Worm (Caenorhabditis elegans): ENCODE results near the gene mec-5.

DNA sequence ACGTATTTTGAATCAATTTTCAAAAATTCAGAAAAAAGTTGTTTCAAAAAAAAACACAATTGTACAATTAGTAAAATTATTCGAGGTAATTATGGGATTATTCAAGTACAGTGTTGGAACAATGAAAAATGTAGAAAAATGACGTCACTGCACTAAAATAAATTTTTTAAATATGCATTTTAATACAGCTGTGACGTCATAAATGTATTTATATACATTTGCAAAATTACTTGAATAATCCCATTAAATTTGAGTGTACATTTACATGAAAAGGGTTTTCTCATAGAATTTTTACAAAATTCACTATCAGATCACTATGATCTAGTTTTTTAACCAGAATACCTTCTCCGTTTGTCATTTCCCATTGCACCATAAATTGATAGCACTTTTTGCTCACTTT is 44.8 kb downstream of the mec-5 start:
- no peak for TF ChIP-seq madf-3 (GFP tag; IDR thresholded peaks at IDR 0.05)
- TF ChIP-seq ceh-91 (GFP tag; IDR thresholded peaks at IDR 0.05) = no peak
- TF ChIP-seq unc-62 (GFP tag; optimal IDR thresholded peaks at IDR 0.05) = no peak
- TF ChIP-seq D2030.7 (GFP tag; IDR thresholded peaks at IDR 0.05) = no peak
- no peak for TF ChIP-seq snpc-3.4 (tag; optimal IDR thresholded peaks at IDR 0.05)
- TF ChIP-seq nhr-80 (tag; optimal IDR thresholded peaks at IDR 0.05) = no peak
- TF ChIP-seq cebp-1 (GFP tag; IDR thresholded peaks at IDR 0.05) = no peak
- TF ChIP-seq cebp-1 (tag; optimal IDR thresholded peaks at IDR 0.05) = no peak
- TF ChIP-seq pha-4 (tag; optimal IDR thresholded peaks at IDR 0.05) = no peak
- TF ChIP-seq unc-130 (GFP tag; optimal IDR thresholded peaks at IDR 0.05) = no peak
- TF ChIP-seq ama-1 (optimal IDR thresholded peaks at IDR 0.05) = no peak
- TF ChIP-seq ama-1 (GFP tag; optimal IDR thresholded peaks at IDR 0.05) = no peak
- TF ChIP-seq tbp1 (GFP tag; optimal IDR thresholded peaks at IDR 0.05) = no peak
- TF ChIP-seq sea-2 (GFP tag; IDR thresholded peaks at IDR 0.05) = no peak
- no peak for TF ChIP-seq sdz-38 (tag; optimal IDR thresholded peaks at IDR 0.05)
- TF ChIP-seq bed-2 (GFP tag; IDR thresholded peaks at IDR 0.05) = no peak
